Fruit fly (Drosophila melanogaster): ENCODE results near the gene Larp4B.

Gene Larp4B

DNA sequence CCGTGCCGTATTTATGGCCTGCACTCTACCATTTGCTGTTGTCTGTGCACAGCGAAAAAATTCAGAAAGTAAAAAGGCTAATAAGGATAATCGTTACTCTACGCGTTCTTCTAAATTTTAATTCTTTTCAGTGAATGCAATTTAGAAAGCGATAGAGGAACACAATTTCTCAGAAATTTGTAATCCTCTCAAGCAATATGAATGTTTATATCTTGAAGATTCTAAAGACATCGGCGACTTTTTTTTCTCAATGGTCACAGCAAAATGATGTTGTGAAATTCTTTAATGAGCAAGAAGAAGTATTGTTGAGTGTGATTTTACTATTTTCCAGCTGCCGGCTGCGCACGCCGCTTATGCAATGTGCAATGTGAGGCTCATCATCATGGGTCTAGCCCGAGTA, 28.2 kb downstream of the Larp4B start:
- no peak for TF ChIP-seq gem (tag; optimal IDR thresholded peaks at IDR 0.05)
- 0 out of 3 replicates have a peak, but pooled peaks have one; percentile 13 for TF ChIP-seq CG11456 (GFP tag; IDR thresholded peaks at IDR 0.05)
- TF ChIP-seq Lpt (GFP tag; optimal IDR thresholded peaks at IDR 0.05), result no peak
- TF ChIP-seq CG7987 (GFP tag; optimal IDR thresholded peaks at IDR 0.05), result no peak
- peak; percentile 42; the same call in 1 of the 2 replicates for TF ChIP-seq Drgx (GFP tag; IDR thresholded peaks at IDR 0.05)

DNA sequence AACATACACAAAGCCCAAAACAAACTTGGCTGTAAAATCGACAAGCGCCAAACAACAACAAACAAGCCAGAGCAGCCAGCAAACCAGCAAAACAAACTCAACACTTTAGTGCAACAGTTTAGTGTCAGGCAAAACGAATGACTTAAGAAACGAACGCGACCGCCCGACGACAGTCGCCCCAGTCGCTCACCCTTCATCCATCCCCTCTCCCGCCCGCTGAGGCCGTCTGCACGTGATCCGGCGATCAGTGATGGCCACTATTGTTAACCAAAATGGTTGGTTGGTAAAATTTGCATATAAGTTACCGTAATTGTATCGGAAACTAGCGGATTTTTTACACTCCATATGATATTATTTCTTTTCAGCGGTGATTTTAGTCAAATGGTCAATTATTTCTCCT, 29.0 kb downstream of the Larp4B start:
- TF ChIP-seq vvl (GFP tag; IDR thresholded peaks at IDR 0.05), result peak; percentile 69
- no peak for TF ChIP-seq ems (GFP tag; optimal IDR thresholded peaks at IDR 0.05)
- TF ChIP-seq ken (GFP tag; IDR thresholded peaks at IDR 0.05), result 0 out of 3 replicates have a peak, but pooled peaks have one; percentile 8
- no peak for TF ChIP-seq CG31441 (GFP tag; IDR thresholded peaks at IDR 0.05)
- TF ChIP-seq ase (GFP tag; IDR thresholded peaks at IDR 0.05), result 0 out of 3 replicates have a peak, but pooled peaks have one; percentile 10
- TF ChIP-seq Deaf1 (tag; optimal IDR thresholded peaks at IDR 0.05), result peak; percentile 34
- TF ChIP-seq pros (GFP tag; optimal IDR thresholded peaks at IDR 0.05), result peak; percentile 52
- no peak for TF ChIP-seq Dll (GFP tag; IDR thresholded peaks at IDR 0.05; ENCODE audit: partially characterized antibody)
- no peak for TF ChIP-seq stwl (tag; optimal IDR thresholded peaks at IDR 0.05)
- peak; percentile 35; the same call in 1 of the 2 replicates for TF ChIP-seq CG11247 (GFP tag; IDR thresholded peaks at IDR 0.05)
- TF ChIP-seq Sry-β (GFP tag; optimal IDR thresholded peaks at IDR 0.05), result no peak
- no peak for TF ChIP-seq br (optimal IDR thresholded peaks at IDR 0.05)
- no peak for TF ChIP-seq pb (GFP tag; optimal IDR thresholded peaks at IDR 0.05)
- no peak for TF ChIP-seq CG6791 (GFP tag; IDR thresholded peaks at IDR 0.05; ENCODE audit: partially characterized antibody)
- TF ChIP-seq chif (GFP tag; optimal IDR thresholded peaks at IDR 0.05), result no peak
- TF ChIP-seq gcm2 (GFP tag; optimal IDR thresholded peaks at IDR 0.05), result no peak
- TF ChIP-seq ci (GFP tag; IDR thresholded peaks at IDR 0.05), result 0 out of 3 replicates have a peak, but pooled peaks have one; percentile 10
- peak; percentile 86 for TF ChIP-seq cwo (GFP tag; optimal IDR thresholded peaks at IDR 0.05)
- peak; percentile 55 for TF ChIP-seq crol (GFP tag; IDR thresholded peaks at IDR 0.05)
- 0 out of 4 replicates have a peak, but pooled peaks have one; percentile 46 for TF ChIP-seq chinmo (GFP tag; IDR thresholded peaks at IDR 0.05; ENCODE audit: partially characterized antibody)

DNA sequence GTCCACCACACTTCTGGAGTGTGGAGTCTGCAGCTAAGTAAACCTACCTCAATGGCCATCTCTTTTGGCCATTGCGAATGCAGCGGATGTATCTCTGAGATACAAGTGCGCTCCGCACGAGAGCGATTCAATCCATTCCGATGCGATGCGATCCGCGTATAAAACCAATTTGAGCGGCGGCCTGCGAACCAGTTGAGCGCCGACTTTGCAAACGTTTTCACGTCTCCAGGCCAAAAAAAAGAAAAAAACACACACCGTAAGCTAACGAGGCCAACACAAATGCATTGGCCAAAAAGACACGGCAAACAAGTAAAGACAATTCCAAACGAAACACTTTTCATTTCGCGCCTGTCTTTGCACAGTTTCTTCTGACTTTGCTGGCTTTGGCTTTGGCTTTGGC, 33.1 kb downstream of the Larp4B start, which contains the start of gene ckd:
ckd (plus strand) TSS at position 189 of the 400 bp plus-strand sequence.
- TF ChIP-seq Dfd (GFP tag; optimal IDR thresholded peaks at IDR 0.05), result no peak
- no peak for TF ChIP-seq CG13624 (GFP tag; optimal IDR thresholded peaks at IDR 0.05)
- TF ChIP-seq CG8478 (optimal IDR thresholded peaks at IDR 0.05), result no peak
- 0 out of 2 replicates have a peak, but pooled peaks have one; percentile 26 for TF ChIP-seq vvl (GFP tag; IDR thresholded peaks at IDR 0.05)
- TF ChIP-seq slou (GFP tag; optimal IDR thresholded peaks at IDR 0.05), result no peak
- no peak for TF ChIP-seq zen (tag; optimal IDR thresholded peaks at IDR 0.05)
- peak in 1 of 2 experiments; percentile 1 for TF ChIP-seq Trl (optimal IDR thresholded peaks at IDR 0.05)
- no peak for TF ChIP-seq Trl (GFP tag; optimal IDR thresholded peaks at IDR 0.05)
- TF ChIP-seq Drgx (GFP tag; IDR thresholded peaks at IDR 0.05), result peak; percentile 36; the same call in 1 of the 2 replicates
- no peak for TF ChIP-seq CG13296 (GFP tag; optimal IDR thresholded peaks at IDR 0.05)
- no peak for TF ChIP-seq ken (GFP tag; IDR thresholded peaks at IDR 0.05)
- TF ChIP-seq chinmo (GFP tag; IDR thresholded peaks at IDR 0.05; ENCODE audit: partially characterized antibody), result peak; percentile 77; the same call in 1 of the 4 replicates
- no peak for TF ChIP-seq CG11398 (GFP tag; optimal IDR thresholded peaks at IDR 0.05)
- no peak for TF ChIP-seq disco-r (GFP tag; optimal IDR thresholded peaks at IDR 0.05)
- peak; percentile 13 for TF ChIP-seq Jarid2 (GFP tag; optimal IDR thresholded peaks at IDR 0.05)
- TF ChIP-seq lbe (GFP tag; optimal IDR thresholded peaks at IDR 0.05), result peak; percentile 33
- no peak for TF ChIP-seq CG2120 (GFP tag; optimal IDR thresholded peaks at IDR 0.05)
- TF ChIP-seq Bdp1 (GFP tag; optimal IDR thresholded peaks at IDR 0.05), result no peak
- TF ChIP-seq nom (GFP tag; optimal IDR thresholded peaks at IDR 0.05), result peak; percentile 49
- no peak for TF ChIP-seq Sox100B (GFP tag; optimal IDR thresholded peaks at IDR 0.05)
- peak; percentile 10 for TF ChIP-seq CG12769 (tag; optimal IDR thresholded peaks at IDR 0.05)
- no peak for TF ChIP-seq sim (GFP tag; IDR thresholded peaks at IDR 0.05)
- no peak for TF ChIP-seq CG1647 (GFP tag; optimal IDR thresholded peaks at IDR 0.05)
- no peak for TF ChIP-seq az2 (GFP tag; optimal IDR thresholded peaks at IDR 0.05)
- no peak for TF ChIP-seq onecut (GFP tag; IDR thresholded peaks at IDR 0.05)
- TF ChIP-seq ato (GFP tag; IDR thresholded peaks at IDR 0.05; ENCODE audit: partially characterized antibody), result no peak
- TF ChIP-seq Dp (GFP tag; optimal IDR thresholded peaks at IDR 0.05), result no peak

All from whole organism, embryonic.